Worm (Caenorhabditis elegans): ENCODE data around the gene W06D12.6.

DNA sequence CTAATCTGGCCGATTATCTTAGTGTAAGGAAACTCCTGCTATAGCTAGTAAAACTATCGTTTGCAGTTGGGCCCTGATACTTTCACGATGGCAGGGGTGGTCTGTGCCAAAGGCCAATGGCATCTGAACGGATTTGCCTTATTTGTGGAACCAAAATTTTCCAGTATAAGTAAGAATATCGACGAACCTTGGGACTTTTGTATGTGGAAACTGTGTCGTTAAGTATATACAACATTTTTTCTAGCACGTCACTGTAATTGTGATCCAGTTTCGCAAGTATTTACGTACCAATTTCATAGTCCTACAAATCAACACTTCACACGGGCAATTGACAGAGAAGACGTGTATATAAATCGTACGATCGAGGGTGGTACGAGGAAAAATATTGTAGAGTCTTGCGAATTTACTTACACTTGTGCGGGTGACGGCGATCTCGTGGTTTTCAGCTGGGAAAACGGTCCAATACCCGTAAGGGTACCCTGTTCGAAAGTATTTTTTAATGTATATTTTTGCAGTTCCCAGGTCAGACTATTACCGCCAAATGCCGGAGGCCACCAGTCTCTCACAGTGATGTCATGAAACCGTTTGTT lies 398 bp downstream of the W06D12.6 start:
- no peak for TF ChIP-seq W03F9.2 (tag; optimal IDR thresholded peaks at IDR 0.05)
- no peak for TF ChIP-seq him-1 (tag; optimal IDR thresholded peaks at IDR 0.05)
